Worm (Caenorhabditis elegans): Measurements from ENCODE around the gene str-97.

- TF ChIP-seq snpc-4 (tag; optimal IDR thresholded peaks at IDR 0.05) = no peak
- no peak for TF ChIP-seq nhr-28 (tag; optimal IDR thresholded peaks at IDR 0.05)
Observed at ce11 chrV:16139529-16139928, 15.5 kb downstream of the str-97 start, which contains the start of gene clc-11.

Measured in whole organism, L3 larva.